Worm (Caenorhabditis elegans): ENCODE data around the gene Y110A2AL.2.

DNA sequence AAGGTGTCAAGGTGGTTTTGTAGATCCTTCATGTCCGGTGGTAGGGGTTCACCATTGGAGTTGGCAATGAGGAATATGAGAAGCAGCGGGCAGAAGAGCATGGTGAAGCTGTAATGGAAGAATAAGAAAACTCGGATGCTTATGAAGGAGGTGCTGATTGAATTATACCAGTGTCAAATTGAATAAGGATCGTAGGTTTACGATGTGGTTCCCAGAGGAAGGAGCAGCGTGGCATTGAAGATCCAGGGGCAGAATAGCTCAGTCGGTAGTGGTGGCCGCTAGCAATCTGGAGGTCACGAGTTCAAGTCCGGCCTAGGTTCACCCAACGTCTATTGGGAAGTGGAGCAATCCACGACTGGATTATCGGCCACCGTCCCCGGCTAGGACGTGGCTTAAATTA is 26.3 kb upstream of the Y110A2AL.2 start, which contains the start of gene Y110A2AL.6:
- TF ChIP-seq R02D3.7 (tag; optimal IDR thresholded peaks at IDR 0.05) (no peak), F44E2.7 (GFP tag; IDR thresholded peaks at IDR 0.05) (no peak), aly-2 (tag; optimal IDR thresholded peaks at IDR 0.05) (no peak), nhr-77 (tag; optimal IDR thresholded peaks at IDR 0.05) (no peak), lim-7 (GFP tag; IDR thresholded peaks at IDR 0.05) (no peak)

Data from whole organism, L4 larva.